Fruit fly (Drosophila melanogaster): Measurements from ENCODE around the gene CG14421.

CG14421 gene

dm6 chrX:2963790-2964335 is 22.7 kb downstream of the CG14421 start:
- TF ChIP-seq pan (optimal IDR thresholded peaks at IDR 0.05): no peak
- TF ChIP-seq brk (GFP tag; optimal IDR thresholded peaks at IDR 0.05): no peak
- no peak for TF ChIP-seq Hr83 (GFP tag; optimal IDR thresholded peaks at IDR 0.05; ENCODE audit: poor library complexity, severe bottlenecking)
- no peak for TF ChIP-seq dsf (GFP tag; optimal IDR thresholded peaks at IDR 0.05; ENCODE audit: borderline replicate concordance)
- TF ChIP-seq HLH106 (tag; optimal IDR thresholded peaks at IDR 0.05): no peak

- peak; percentile 3 for TF ChIP-seq h (GFP tag; optimal IDR thresholded peaks at IDR 0.05)
- peak; percentile 50 for TF ChIP-seq psq (GFP tag; optimal IDR thresholded peaks at IDR 0.05)
- TF ChIP-seq Vsx2 (GFP tag; optimal IDR thresholded peaks at IDR 0.05; ENCODE audit: partially characterized antibody): peak; percentile 65
- TF ChIP-seq jim (GFP tag; optimal IDR thresholded peaks at IDR 0.05): peak; percentile 55
- TF ChIP-seq N (GFP tag; optimal IDR thresholded peaks at IDR 0.05): no peak
- no peak for TF ChIP-seq dsf (GFP tag; optimal IDR thresholded peaks at IDR 0.05; ENCODE audit: borderline replicate concordance)
- no peak for TF ChIP-seq ey (GFP tag; optimal IDR thresholded peaks at IDR 0.05)
- peak; percentile 27 for TF ChIP-seq Sp1 (GFP tag; optimal IDR thresholded peaks at IDR 0.05)
- peak; percentile 1 for TF ChIP-seq fru (GFP tag; optimal IDR thresholded peaks at IDR 0.05)
- no peak for TF ChIP-seq Dif (GFP tag; optimal IDR thresholded peaks at IDR 0.05; ENCODE audit: partially characterized antibody)
- no peak for TF ChIP-seq GATAd (GFP tag; optimal IDR thresholded peaks at IDR 0.05)
- peak; percentile 11 for TF ChIP-seq br (GFP tag; optimal IDR thresholded peaks at IDR 0.05)
- TF ChIP-seq Myc (optimal IDR thresholded peaks at IDR 0.05): no peak
Measured at dm6 chrX:2964678-2965231, 23.5 kb downstream of the CG14421 start.

dm6 chrX:2969039-2969438 is 27.8 kb downstream of the CG14421 start:
- no peak for TF ChIP-seq dl (GFP tag; optimal IDR thresholded peaks at IDR 0.05; ENCODE audit: insufficient read depth in 1 of 2, partially characterized antibody in 2 of 2)
- TF ChIP-seq Myc (optimal IDR thresholded peaks at IDR 0.05): no peak
- no peak for TF ChIP-seq OdsH (GFP tag; optimal IDR thresholded peaks at IDR 0.05)
- no peak for TF ChIP-seq sv (GFP tag; optimal IDR thresholded peaks at IDR 0.05)
- no peak for TF ChIP-seq woc (GFP tag; optimal IDR thresholded peaks at IDR 0.05)
- no peak for TF ChIP-seq HLH106 (tag; optimal IDR thresholded peaks at IDR 0.05)
- TF ChIP-seq N (GFP tag; optimal IDR thresholded peaks at IDR 0.05): no peak
- no peak for TF ChIP-seq foxo (GFP tag; optimal IDR thresholded peaks at IDR 0.05)
- TF ChIP-seq ey (GFP tag; optimal IDR thresholded peaks at IDR 0.05): no peak
- no peak for TF ChIP-seq CG32264 (GFP tag; optimal IDR thresholded peaks at IDR 0.05)
- TF ChIP-seq Hr78 (GFP tag; optimal IDR thresholded peaks at IDR 0.05): no peak
- no peak for TF ChIP-seq dsf (GFP tag; optimal IDR thresholded peaks at IDR 0.05; ENCODE audit: borderline replicate concordance)
- TF ChIP-seq GATAd (GFP tag; optimal IDR thresholded peaks at IDR 0.05): no peak
- TF ChIP-seq h (GFP tag; optimal IDR thresholded peaks at IDR 0.05): no peak
- TF ChIP-seq Jra (GFP tag; optimal IDR thresholded peaks at IDR 0.05): no peak

dm6 chrX:2973593-2973992 is 32.4 kb downstream of the CG14421 start, which contains the start of gene rst:
Gene rst (minus strand): TSS chrX:2973834.
- no peak for TF ChIP-seq GATAd (GFP tag; optimal IDR thresholded peaks at IDR 0.05)
- TF ChIP-seq lola (GFP tag; optimal IDR thresholded peaks at IDR 0.05): no peak
- no peak for TF ChIP-seq fru (GFP tag; optimal IDR thresholded peaks at IDR 0.05)
- TF ChIP-seq dmrt93B (GFP tag; optimal IDR thresholded peaks at IDR 0.05): no peak
- TF ChIP-seq CG9705 (GFP tag; optimal IDR thresholded peaks at IDR 0.05): no peak
- no peak for TF ChIP-seq Sp1 (GFP tag; optimal IDR thresholded peaks at IDR 0.05)
- no peak for TF ChIP-seq N (GFP tag; optimal IDR thresholded peaks at IDR 0.05)
- TF ChIP-seq foxo (GFP tag; optimal IDR thresholded peaks at IDR 0.05): no peak
- no peak for TF ChIP-seq tai (GFP tag; optimal IDR thresholded peaks at IDR 0.05)
- no peak for TF ChIP-seq usp (GFP tag; optimal IDR thresholded peaks at IDR 0.05)
- no peak for TF ChIP-seq Dif (GFP tag; optimal IDR thresholded peaks at IDR 0.05; ENCODE audit: partially characterized antibody)
- TF ChIP-seq CG32264 (GFP tag; optimal IDR thresholded peaks at IDR 0.05): no peak
- TF ChIP-seq Hnf4 (GFP tag; optimal IDR thresholded peaks at IDR 0.05): no peak
- TF ChIP-seq dsf (GFP tag; optimal IDR thresholded peaks at IDR 0.05; ENCODE audit: borderline replicate concordance): no peak
- TF ChIP-seq Abd-B (GFP tag; optimal IDR thresholded peaks at IDR 0.05): no peak
- TF ChIP-seq woc (GFP tag; optimal IDR thresholded peaks at IDR 0.05): no peak
- no peak for TF ChIP-seq Myc (optimal IDR thresholded peaks at IDR 0.05)
- TF ChIP-seq sv (GFP tag; optimal IDR thresholded peaks at IDR 0.05): no peak
- no peak for TF ChIP-seq Mio (GFP tag; optimal IDR thresholded peaks at IDR 0.05)
- TF ChIP-seq sage (GFP tag; optimal IDR thresholded peaks at IDR 0.05): no peak
